Fruit fly (Drosophila melanogaster) whole organism, larva: ENCODE measurements around the gene CG11670.
A peak's percentile ranks its signal among the peaks of the same experiment; 100 is the strongest.

Experiments used
- noc ChIP-seq: fragments of 200-800 bp; sonication (Bioruptor generic); optimal IDR thresholded peaks from 3 replicates; lab custom pipeline; 2019; ENCODE audit warnings: missing biosample characterization, mild to moderate bottlenecking, missing genetic modification characterization, moderate library complexity

CG11670 gene

dm6 chr3R:13017623-13018036, 24.2 kb upstream of the CG11670 start:
- no peak for TF ChIP-seq noc (tag; lab: Kevin White, UChicago)

- TF ChIP-seq noc (tag; lab: Kevin White, UChicago) = peak; percentile 45
Observed at dm6 chr3R:13018284-13018900, 23.5 kb upstream of the CG11670 start.

- TF ChIP-seq noc (tag; lab: Kevin White, UChicago) = no peak
Observed at dm6 chr3R:13018995-13019394, 22.9 kb upstream of the CG11670 start.

DNA sequence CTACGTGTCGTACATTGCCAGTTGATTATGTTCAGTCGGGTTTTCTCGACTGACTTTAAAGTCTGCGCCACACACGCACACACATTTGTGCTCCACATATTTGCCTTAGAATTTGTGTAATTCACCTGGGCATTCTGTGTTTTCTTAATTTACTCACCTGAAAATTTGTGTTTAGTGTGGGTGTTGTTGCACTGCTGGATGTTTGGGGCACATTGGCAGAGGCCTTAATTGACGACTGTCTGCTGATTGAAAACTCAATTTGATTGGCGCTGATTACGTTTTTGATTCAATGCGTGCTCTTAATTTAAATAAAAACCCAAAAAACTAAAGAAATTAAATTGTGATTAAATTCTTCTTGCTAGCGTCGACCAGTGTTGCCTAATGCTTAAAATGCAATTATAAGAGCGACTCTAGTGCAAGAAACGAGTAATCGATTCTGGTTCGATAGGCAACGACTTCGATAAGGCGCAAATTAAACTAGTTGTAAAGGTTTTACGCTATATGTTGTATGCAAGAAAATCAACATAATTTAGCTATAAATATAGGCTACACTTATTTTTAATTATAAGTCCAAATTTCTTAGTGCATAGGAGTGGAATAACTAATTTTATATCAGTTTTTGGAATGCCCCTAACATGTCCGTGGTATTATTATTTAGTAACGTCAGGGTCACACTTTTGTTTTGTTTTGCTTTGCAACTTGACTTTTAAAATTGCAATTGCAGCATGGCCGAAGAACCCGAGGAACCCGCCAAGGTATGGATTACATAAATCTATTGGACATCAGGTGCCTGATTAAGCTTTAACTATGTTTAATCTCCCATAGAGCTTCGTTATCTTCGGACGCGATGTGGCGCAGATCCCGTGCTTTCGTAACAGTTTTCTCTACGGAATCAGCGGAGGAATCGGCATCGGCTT, 11.3 kb upstream of the CG11670 start, which contains the start of the genes CG46281 and CG46280:
Gene CG46281 (minus strand): TSS at position 51 of the 917 bp plus-strand sequence.
Gene CG46280 (minus strand): TSS at position 403 of the 917 bp plus-strand sequence.
- TF ChIP-seq noc (tag; lab: Kevin White, UChicago) = no peak

DNA sequence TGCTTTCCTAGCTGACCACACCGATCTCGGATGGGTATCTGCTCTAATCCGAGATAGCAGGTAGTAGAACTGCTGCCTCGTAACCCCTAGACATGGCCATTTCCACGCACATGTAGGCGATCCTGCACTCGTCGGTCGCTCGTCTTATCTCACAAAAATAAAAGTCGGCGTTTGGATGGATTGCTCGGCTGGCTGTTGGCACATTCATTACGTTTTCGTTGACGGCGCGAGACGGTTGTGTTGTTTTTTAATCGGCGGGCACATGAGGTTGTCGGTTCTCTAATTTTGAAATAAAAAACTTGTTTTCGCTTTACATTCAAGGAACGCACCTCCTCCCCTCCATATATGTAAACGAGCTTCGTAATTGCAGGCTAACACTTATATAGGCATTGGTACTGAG, 9.5 kb upstream of the CG11670 start, which contains the start of gene ry:
Gene ry (plus strand): TSS at position 206 of the 400 bp plus-strand sequence.
- no peak for TF ChIP-seq noc (tag; lab: Kevin White, UChicago)

- TF ChIP-seq noc (tag; lab: Kevin White, UChicago) = peak; percentile 64
Observed at dm6 chr3R:13032975-13033445, 8.8 kb upstream of the CG11670 start.

- TF ChIP-seq noc (tag; lab: Kevin White, UChicago) = no peak
Observed at dm6 chr3R:13033670-13034069, 8.2 kb upstream of the CG11670 start.

DNA sequence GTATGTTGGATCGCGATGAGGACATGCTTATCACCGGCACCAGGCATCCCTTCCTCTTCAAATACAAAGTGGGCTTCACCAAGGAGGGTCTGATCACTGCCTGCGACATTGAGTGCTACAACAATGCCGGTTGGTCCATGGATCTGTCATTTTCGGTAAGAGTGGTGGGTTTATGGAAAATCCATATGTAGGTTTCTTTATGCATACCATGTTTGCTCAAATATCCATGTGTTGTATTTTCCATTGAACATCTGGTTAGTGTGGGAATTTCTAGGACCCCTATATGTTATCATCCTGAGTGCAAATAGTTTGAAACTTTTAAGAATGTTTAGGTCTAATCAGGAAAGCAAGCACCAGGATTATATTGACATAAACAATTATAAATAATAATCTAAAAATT, 5.8 kb upstream of the CG11670 start:
- TF ChIP-seq noc (tag; lab: Kevin White, UChicago) = no peak

DNA sequence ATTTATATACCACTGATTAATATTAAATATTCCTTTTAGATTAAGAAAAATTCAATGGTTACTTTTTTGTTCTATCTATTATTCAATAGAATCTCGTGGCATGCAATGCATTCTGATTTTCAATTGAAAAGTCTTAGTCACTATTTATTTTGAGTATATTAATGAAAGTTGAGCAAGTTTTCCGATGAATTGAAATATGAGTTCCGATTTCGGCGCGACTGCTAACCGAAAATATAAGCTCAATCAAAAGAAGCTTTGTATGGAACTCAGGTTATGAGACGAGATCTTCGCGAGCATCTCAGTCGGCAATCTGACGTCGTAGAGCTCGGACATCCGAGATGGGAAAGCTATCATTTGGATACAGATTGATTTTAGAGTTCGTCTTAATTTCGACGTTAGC, 3.8 kb upstream of the CG11670 start, which contains the start of gene CG11668:
Gene CG11668 (plus strand): TSS at position 301 of the 400 bp plus-strand sequence.
- TF ChIP-seq noc (tag; lab: Kevin White, UChicago) = no peak

DNA sequence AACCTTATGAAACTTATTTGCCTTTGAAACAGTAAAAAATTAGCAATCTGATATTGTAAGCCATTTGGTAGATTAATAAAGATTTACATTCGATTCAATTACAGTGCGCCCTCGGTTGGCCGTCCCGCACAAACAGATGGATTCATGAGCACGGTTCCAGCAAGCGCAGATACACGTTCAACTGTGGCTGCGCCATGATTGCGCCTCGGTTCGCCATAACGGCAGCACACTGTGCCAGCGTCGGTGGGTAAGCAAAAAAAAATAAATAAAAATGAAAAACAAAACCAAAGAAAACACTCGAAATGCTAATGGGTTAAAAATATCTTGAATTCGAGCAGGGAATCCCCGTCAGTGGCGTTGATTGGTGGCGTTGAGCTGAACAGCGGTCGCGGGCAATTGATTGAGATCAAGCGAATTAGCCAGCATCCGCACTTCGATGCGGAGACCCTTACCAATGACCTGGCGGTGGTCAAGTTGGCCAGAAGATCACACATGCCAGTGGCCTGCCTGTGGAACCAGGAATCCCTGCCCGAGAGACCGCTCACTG, 2.7 kb upstream of the CG11670 start:
- no peak for TF ChIP-seq noc (tag; lab: Kevin White, UChicago)

DNA sequence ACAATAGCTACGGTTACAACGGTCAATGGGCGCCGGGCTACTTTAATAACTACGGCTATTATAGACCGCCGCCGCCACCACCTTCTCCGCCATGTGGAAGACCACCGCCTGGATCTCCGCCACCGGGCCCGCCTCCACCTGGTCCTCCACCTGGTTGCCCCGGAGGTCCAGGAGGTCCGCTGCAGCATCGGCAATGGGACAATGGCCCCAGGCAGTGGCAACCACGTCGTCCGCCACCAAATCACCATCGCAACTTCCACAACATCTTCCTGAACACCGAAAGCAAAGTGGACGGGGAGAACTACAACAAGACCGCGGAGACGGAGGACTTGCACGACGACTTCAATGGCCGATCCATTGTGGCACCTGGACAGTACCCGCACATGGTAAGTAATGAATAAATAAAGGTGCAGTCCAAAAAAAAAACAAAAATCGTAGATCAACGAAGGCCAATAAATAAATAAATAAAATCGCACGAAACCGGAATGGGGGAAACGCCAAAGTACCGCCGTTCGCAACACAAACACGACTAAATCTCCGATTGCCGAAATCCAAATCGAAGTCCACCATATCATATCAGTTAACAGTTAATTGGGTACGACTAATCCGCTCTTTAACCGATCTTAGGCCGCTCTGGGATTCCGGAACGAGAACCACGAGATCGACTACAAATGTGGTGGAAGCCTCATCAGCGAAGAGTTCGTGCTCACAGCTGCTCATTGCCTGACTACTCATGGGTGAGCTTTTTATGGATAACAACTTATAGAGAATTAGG, 595 bp downstream of the CG11670 start, which contains the start of gene snk:
Gene snk (minus strand): TSS at position 513 of the 775 bp plus-strand sequence.
- TF ChIP-seq noc (tag; lab: Kevin White, UChicago) = no peak

dm6 chr3R:13043857-13044256, 2.0 kb downstream of the CG11670 start, which contains the start of gene CG45122:
CG45122 (plus strand) TSS chr3R:13044157.
- TF ChIP-seq noc (tag; lab: Kevin White, UChicago) = no peak

dm6 chr3R:13044459-13044858, 2.6 kb downstream of the CG11670 start, which contains the start of gene Hsc70-2:
Hsc70-2 (plus strand) TSS chr3R:13044759.
- no peak for TF ChIP-seq noc (tag; lab: Kevin White, UChicago)

DNA sequence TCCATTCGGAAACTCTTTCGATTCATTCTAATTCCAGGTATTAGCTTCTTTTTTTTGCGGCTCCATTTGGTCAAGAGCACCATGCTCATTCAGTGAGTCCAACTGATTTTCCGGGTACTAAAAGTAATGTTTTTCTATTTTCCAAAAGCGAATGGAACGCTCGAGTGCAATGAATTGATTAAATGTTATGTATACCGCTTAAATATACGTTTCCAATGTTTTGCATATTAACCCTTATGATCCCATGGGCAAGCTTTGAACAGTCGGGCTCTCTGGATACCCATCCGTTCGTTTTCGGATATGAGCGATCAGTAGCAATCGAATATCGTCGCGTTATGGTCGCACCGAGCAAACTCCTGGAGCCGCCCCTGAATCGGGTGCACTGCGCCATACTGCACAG, 5.6 kb downstream of the CG11670 start, which contains the start of gene CG31157:
Gene CG31157 (plus strand): TSS at position 301 of the 400 bp plus-strand sequence.
- TF ChIP-seq noc (tag; lab: Kevin White, UChicago) = no peak

dm6 chr3R:13051298-13051723, 9.5 kb downstream of the CG11670 start, which contains the start of gene CG7966:
CG7966 (minus strand) TSS chr3R:13051453.
- TF ChIP-seq noc (tag; lab: Kevin White, UChicago) = peak; percentile 59
